Fruit fly (Drosophila melanogaster): ENCODE data around the gene CG1571.

CG1571 gene

dm6 chrX:8091017-8091620, 15.4 kb downstream of the CG1571 start (continued):
- TF ChIP-seq disco-r (GFP tag; optimal IDR thresholded peaks at IDR 0.05), result peak; percentile 67
- TF ChIP-seq fru (optimal IDR thresholded peaks at IDR 0.05), result no peak
- peak; percentile 5 for TF ChIP-seq yki (optimal IDR thresholded peaks at IDR 0.05)
- peak; percentile 91 for TF ChIP-seq CG10654 (GFP tag; optimal IDR thresholded peaks at IDR 0.05)
- peak; percentile 70 for TF ChIP-seq dm (GFP tag; optimal IDR thresholded peaks at IDR 0.05)
- TF ChIP-seq gsb-n (tag; optimal IDR thresholded peaks at IDR 0.05), result peak; percentile 95
- peak; percentile 52 for TF ChIP-seq pb (GFP tag; optimal IDR thresholded peaks at IDR 0.05)
- TF ChIP-seq HmgZ (tag; optimal IDR thresholded peaks at IDR 0.05), result peak; percentile 96
- TF ChIP-seq Lhr (GFP tag; optimal IDR thresholded peaks at IDR 0.05), result peak; percentile 78
- peak; percentile 55 for TF ChIP-seq Ets97D (GFP tag; optimal IDR thresholded peaks at IDR 0.05)
- TF ChIP-seq jigr1 (GFP tag; IDR thresholded peaks at IDR 0.05), result peak; percentile 94
- peak; percentile 92 for TF ChIP-seq CG2202 (tag; optimal IDR thresholded peaks at IDR 0.05)
- peak; percentile 83 for TF ChIP-seq CG12744 (GFP tag; optimal IDR thresholded peaks at IDR 0.05)
- TF ChIP-seq Lim3 (GFP tag; IDR thresholded peaks at IDR 0.05), result peak; percentile 94
- TF ChIP-seq wek (GFP tag; optimal IDR thresholded peaks at IDR 0.05), result peak; percentile 78
- peak; percentile 94 for TF ChIP-seq Blimp-1 (GFP tag; optimal IDR thresholded peaks at IDR 0.05)
- peak; percentile 91 for TF ChIP-seq jumu (GFP tag; optimal IDR thresholded peaks at IDR 0.05)
- peak; percentile 94 for TF ChIP-seq CG3995 (GFP tag; optimal IDR thresholded peaks at IDR 0.05)
- peak; percentile 97 for TF ChIP-seq oc (tag; optimal IDR thresholded peaks at IDR 0.05)
- TF ChIP-seq Dp (GFP tag; optimal IDR thresholded peaks at IDR 0.05), result peak; percentile 12
- peak; percentile 90 for TF ChIP-seq Camta (GFP tag; optimal IDR thresholded peaks at IDR 0.05)
- peak; percentile 94 for TF ChIP-seq CG12104 (GFP tag; optimal IDR thresholded peaks at IDR 0.05)
- peak; percentile 95 for TF ChIP-seq corto (GFP tag; optimal IDR thresholded peaks at IDR 0.05)
- TF ChIP-seq CG11456 (GFP tag; IDR thresholded peaks at IDR 0.05), result peak; percentile 98
- peak; percentile 99 for TF ChIP-seq slbo (GFP tag; IDR thresholded peaks at IDR 0.05)
- TF ChIP-seq CG31441 (GFP tag; IDR thresholded peaks at IDR 0.05), result peak; percentile 93
- peak; percentile 87 for TF ChIP-seq CG4404 (GFP tag; IDR thresholded peaks at IDR 0.05)
- peak; percentile 99 for TF ChIP-seq CG18599 (GFP tag; optimal IDR thresholded peaks at IDR 0.05)
- peak; percentile 91 for TF ChIP-seq CG16815 (GFP tag; optimal IDR thresholded peaks at IDR 0.05)
- TF ChIP-seq Dek (tag; optimal IDR thresholded peaks at IDR 0.05), result peak; percentile 94
- peak; percentile 96 for TF ChIP-seq cwo (GFP tag; optimal IDR thresholded peaks at IDR 0.05)
- TF ChIP-seq CG1603 (tag; optimal IDR thresholded peaks at IDR 0.05), result peak; percentile 95
- TF ChIP-seq ara (GFP tag; IDR thresholded peaks at IDR 0.05), result peak; percentile 98
- peak; percentile 98 for TF ChIP-seq CG11085 (GFP tag; IDR thresholded peaks at IDR 0.05)
- TF ChIP-seq CG10366 (GFP tag; IDR thresholded peaks at IDR 0.05), result peak; percentile 99
- TF ChIP-seq Spps (tag; optimal IDR thresholded peaks at IDR 0.05), result peak; percentile 88
- no peak for TF ChIP-seq CG14860 (GFP tag; IDR thresholded peaks at IDR 0.05; ENCODE audit: partially characterized antibody)
- peak; percentile 91 for TF ChIP-seq Hey (tag; optimal IDR thresholded peaks at IDR 0.05)
- peak; percentile 82 for TF ChIP-seq abd-A (tag; optimal IDR thresholded peaks at IDR 0.05)
- TF ChIP-seq CG17802 (tag; optimal IDR thresholded peaks at IDR 0.05), result peak; percentile 83
- TF ChIP-seq CG14441 (GFP tag; IDR thresholded peaks at IDR 0.05), result peak; percentile 99
- peak; percentile 88 for TF ChIP-seq CG5180 (GFP tag; optimal IDR thresholded peaks at IDR 0.05)
- TF ChIP-seq CG43689 (GFP tag; IDR thresholded peaks at IDR 0.05), result peak; percentile 98
- TF ChIP-seq ab (GFP tag; optimal IDR thresholded peaks at IDR 0.05), result peak; percentile 93
- TF ChIP-seq pan (optimal IDR thresholded peaks at IDR 0.05), result no peak
- TF ChIP-seq pan (GFP tag; optimal IDR thresholded peaks at IDR 0.05 in 1 of 2, IDR thresholded peaks at IDR 0.05 in 1 of 2), result peak in 1 of 2 experiments; percentile 99
- peak; percentile 87 for TF ChIP-seq CG3065 (GFP tag; optimal IDR thresholded peaks at IDR 0.05)
- TF ChIP-seq cato (GFP tag; optimal IDR thresholded peaks at IDR 0.05; ENCODE audit: borderline replicate concordance), result peak; percentile 90
- TF ChIP-seq Hr39 (optimal IDR thresholded peaks at IDR 0.05), result no peak
- TF ChIP-seq scrt (GFP tag; optimal IDR thresholded peaks at IDR 0.05), result peak; percentile 96
- peak; percentile 92 for TF ChIP-seq Bteb2 (GFP tag; optimal IDR thresholded peaks at IDR 0.05)
